Fruit fly (Drosophila melanogaster) Kc167 (cell line): ENCODE measurements around the gene Golgin84.

ENCODE experiments used
- Myc ChIP-seq: fragments of >200 bp; optimal IDR thresholded peaks from 2 replicates; lab custom pipeline; 2017; ENCODE audit warnings: missing external identifiers
- Sin3A ChIP-seq: fragments of >200 bp; optimal IDR thresholded peaks from 2 replicates; lab custom pipeline; 2018; ENCODE audit warnings: missing external identifiers
- h ChIP-seq: fragments of >200 bp; optimal IDR thresholded peaks from 3 replicates; lab custom pipeline; 2018; ENCODE audit warnings: missing external identifiers
- insv ChIP-seq: fragments of >200 bp; optimal IDR thresholded peaks from 3 replicates; lab custom pipeline; 2018; ENCODE audit warnings: missing external identifiers
- psq ChIP-seq: fragments of >200 bp; optimal IDR thresholded peaks from 2 replicates; lab custom pipeline; 2017; ENCODE audit warnings: missing external identifiers
- ttk ChIP-seq: sonication (Bioruptor generic); optimal IDR thresholded peaks from 2 replicates; lab custom pipeline; 2017; ENCODE audit warnings: missing external identifiers

Gene Golgin84

DNA sequence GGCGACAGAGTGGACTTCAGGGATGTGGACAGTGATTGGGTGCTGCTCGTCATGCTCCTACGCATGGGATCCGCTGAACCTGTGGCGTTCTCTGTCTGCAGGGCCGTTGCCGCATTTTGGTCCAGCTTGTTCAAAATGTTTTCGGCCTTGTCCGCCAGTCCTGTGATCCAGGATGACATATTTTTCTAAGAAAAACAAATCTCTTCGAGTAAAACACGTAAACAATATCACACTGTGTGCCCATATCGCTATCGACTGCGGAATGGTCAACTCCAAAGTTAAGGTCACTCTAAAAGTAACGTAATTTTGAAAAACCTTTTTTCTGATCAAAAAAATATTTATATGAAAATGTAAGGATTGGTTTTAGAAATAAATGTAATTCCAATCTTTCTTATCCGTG, at the start of gene Golgin84:
Gene Golgin84 (minus strand): TSS at position 241 of the 400 bp plus-strand sequence.
- TF ChIP-seq Sin3A (lab: Kevin White, UChicago), result no peak
- TF ChIP-seq Myc (lab: Kevin White, UChicago), result no peak
- no peak for TF ChIP-seq psq (lab: Kevin White, UChicago)
- no peak for TF ChIP-seq ttk (lab: Kevin White, UChicago)
- TF ChIP-seq insv, result no peak
- TF ChIP-seq h, result no peak

DNA sequence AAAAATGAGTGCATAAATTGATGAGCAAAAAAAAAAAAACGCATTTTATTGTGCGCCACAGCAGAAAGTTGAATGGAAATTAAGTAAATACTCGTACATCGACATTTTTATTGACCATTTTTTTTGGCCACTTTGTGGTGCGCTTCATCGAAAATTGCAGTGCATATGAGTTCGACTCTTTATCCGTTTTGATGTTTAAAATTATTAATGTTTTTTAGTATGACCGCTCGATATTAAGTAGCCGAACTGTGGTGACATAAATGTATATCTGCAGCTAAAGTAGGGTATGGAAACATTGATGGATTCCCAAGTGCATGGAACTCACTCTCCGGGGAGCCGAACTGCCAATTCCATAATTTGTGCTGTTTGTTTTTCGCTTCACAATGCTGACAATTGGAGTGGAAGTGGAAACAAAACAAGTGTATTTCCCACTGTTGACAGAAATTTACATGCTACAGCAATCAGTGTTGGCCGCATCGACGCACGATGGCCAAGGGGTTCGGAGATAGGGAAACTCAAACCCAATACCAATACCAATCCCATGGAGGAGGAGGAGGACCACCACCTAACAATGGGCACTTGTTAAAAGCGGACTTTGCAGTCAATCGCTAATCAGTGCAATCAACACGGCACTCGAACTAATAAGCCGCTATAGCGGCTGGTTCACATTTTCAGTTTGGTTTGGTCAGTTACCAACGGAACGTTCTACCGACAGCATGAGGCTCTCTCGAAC, 34.6 kb upstream of the Golgin84 start, which contains the start of gene CG13616:
Gene CG13616 (plus strand): TSS at position 683 of the 733 bp plus-strand sequence.
- TF ChIP-seq insv (no peak), ttk (lab: Kevin White, UChicago) (no peak), Sin3A (lab: Kevin White, UChicago) (no peak), h (no peak), Myc (lab: Kevin White, UChicago) (no peak), psq (lab: Kevin White, UChicago) (no peak)

DNA sequence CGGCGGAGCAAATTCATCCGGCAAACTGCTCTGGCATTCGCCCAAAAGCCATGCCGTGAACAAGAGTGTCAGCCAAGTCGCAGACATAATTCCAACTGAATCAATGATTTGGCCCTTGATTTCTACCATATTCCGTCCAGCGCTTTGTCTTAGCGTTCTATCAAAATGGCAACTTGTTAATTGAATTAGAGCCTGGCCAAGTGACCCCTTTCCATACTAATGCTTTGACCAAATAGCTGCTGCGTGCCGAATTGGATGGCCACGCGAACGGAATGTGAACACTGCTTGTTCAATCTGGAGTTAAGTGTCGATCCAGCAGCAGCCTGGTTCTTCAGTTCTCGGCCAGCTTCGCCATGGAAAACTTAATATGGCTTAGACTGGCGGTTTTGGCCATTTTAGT, 32.5 kb upstream of the Golgin84 start, which contains the start of the genes CG5768 and CG13615:
Gene CG5768 (minus strand): TSS at position 101 of the 400 bp plus-strand sequence.
Gene CG13615 (plus strand): TSS at position 280 of the 400 bp plus-strand sequence.
- no peak for TF ChIP-seq h
- TF ChIP-seq insv, result no peak
- no peak for TF ChIP-seq Myc (lab: Kevin White, UChicago)
- TF ChIP-seq Sin3A (lab: Kevin White, UChicago), result no peak
- TF ChIP-seq ttk (lab: Kevin White, UChicago), result no peak
- TF ChIP-seq psq (lab: Kevin White, UChicago), result no peak

DNA sequence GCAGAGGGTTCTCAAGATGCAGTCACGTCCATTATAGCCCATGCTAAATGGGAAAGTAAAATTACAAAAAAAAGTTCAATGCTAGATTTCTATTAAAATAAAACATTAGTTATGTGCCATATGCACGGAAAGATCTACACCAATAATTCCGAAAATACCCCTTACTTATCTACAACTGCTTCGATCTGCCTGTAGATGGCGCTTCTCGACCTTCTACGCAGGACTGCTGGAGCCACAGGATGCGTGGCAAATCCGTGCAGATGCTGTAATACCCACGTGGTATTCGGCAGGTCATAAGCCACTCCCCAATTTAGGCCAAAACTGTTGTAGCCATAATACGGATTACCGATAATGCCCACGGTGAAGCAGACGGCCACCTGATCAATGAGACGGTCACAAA, 28.7 kb upstream of the Golgin84 start:
- TF ChIP-seq insv, result no peak
- no peak for TF ChIP-seq psq (lab: Kevin White, UChicago)
- no peak for TF ChIP-seq Sin3A (lab: Kevin White, UChicago)
- no peak for TF ChIP-seq h
- no peak for TF ChIP-seq ttk (lab: Kevin White, UChicago)
- no peak for TF ChIP-seq Myc (lab: Kevin White, UChicago)

DNA sequence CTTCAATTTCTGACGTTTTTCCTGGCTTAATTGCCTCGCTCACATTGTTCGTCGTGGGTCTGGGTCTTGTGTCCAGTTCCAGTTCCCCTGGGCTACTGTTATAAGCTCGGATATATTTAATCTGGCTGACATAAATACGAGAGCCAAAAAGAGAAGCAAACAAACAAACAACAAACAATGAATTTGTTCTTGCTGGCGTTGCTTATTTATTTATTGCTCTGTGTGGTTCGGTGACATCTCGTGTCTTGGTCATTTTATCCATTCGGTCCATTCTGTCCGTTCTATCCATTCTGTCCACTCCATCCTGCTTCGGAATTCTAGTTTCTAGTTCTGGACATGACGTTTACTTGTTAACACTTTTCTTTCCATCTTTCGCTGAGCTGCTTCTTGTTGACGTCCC, 27.2 kb upstream of the Golgin84 start, which contains the start of gene CG17780:
Gene CG17780 (minus strand): TSS at position 101 of the 400 bp plus-strand sequence.
- TF ChIP-seq insv (no peak), ttk (lab: Kevin White, UChicago) (no peak), h (no peak), psq (lab: Kevin White, UChicago) (no peak), Sin3A (lab: Kevin White, UChicago) (no peak), Myc (lab: Kevin White, UChicago) (no peak)

DNA sequence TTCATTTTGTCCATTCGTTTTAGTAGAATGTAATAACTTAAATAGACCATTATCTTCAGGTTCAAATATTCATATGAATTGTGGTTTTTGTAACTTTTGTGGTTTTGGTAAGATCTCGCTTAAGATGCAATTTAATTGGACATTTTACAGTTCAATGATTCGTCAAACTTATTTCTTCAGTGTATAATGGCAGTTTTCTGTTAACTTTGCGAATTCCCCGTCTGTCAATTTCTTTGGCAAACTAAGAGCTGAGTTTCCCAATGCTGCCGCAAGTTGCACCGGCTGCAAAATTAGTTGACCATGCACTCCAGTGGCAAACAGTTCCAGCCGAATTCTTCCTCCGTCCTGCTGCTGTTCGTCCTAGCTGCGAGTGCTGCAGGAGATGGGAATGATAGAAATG, 18.8 kb upstream of the Golgin84 start, which contains the start of gene CG33342:
Gene CG33342 (plus strand): TSS at position 301 of the 400 bp plus-strand sequence.
- TF ChIP-seq ttk (lab: Kevin White, UChicago), result no peak
- no peak for TF ChIP-seq Myc (lab: Kevin White, UChicago)
- no peak for TF ChIP-seq Sin3A (lab: Kevin White, UChicago)
- no peak for TF ChIP-seq insv
- TF ChIP-seq h, result no peak
- no peak for TF ChIP-seq psq (lab: Kevin White, UChicago)

DNA sequence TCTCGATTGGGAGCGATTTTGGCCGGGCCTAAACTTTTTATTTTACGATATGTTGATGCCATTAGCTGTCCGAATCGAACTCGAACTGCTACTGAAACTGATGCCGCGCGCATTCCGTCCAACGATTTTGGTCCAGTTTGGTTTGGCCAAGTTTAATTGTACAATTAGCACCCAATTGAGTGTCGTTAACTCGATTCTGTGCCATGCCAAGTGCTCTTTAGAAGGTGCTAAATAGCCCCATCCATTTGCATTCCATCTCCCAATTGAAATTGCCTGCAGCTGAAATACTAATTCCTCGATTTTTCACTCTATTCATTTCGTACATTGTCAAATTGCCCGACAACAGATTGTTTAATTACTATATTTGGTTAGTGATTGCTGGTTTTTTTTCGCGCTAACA, 17.8 kb upstream of the Golgin84 start, which contains the start of gene CG17781:
Gene CG17781 (minus strand): TSS at position 101 of the 400 bp plus-strand sequence.
- TF ChIP-seq Myc (lab: Kevin White, UChicago), result no peak

DNA sequence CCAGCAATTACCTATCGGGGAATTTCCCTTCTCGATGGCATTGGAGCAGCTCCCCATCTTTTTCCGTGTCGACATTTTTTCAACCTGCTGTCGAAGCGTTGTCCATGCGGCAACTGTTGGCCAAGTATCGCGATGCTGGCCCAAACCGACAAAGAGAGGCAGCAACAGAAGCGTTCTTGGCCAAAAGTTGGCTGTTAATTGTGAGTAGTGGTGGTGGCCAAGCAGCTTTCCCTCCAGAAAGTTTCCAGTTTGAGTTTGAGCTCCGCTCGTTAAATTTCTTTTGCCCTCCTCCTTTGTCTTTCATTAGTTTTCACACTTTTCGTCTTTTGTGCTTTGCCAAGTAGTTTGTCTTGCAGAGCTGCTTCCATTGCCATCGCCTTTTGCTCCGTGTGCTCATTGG, 14.9 kb upstream of the Golgin84 start, which contains the start of gene CG17782:
Gene CG17782 (minus strand): TSS at position 101 of the 400 bp plus-strand sequence.
- no peak for TF ChIP-seq psq (lab: Kevin White, UChicago)

DNA sequence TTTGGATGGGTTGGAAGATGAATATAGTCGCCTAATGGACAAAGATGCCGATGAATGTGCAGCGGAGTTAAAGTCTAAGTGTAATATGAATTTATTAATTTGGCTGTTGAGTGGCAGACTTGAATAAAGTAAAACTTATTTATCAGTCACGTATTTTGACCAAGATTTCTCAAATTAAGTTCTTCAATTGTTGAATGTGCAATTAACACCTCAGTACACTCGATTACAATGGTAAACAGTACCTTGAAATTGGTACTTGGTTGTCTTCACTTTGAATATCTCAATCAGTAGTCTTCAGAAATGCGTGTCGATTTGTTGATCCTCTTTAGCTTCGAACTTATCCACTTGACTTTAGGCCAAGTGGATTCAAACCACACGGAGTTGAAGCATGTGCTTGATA, 11.5 kb upstream of the Golgin84 start, which contains the start of gene CG13614:
Gene CG13614 (plus strand): TSS at position 301 of the 400 bp plus-strand sequence.
- TF ChIP-seq Sin3A (lab: Kevin White, UChicago), result no peak

DNA sequence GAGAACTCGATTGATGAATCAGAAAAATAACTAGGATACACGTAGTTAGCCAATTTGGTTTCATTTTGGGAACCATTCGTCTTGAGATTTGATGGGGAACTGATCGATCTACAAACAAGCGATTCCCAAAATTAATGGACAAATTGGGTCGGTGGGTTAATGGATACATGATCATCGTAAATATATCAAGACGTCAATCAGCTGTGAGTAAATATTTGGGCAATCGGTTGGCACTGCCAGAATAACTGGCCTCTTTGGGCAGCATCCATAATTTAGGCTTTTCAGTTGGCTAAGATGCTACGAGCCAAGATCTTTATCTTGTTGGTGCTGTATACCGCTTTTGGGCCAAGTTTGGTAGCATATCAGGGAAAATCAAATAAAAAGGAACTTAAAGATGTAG, 10.3 kb upstream of the Golgin84 start, which contains the start of the genes CG42812 and CG33341:
Gene CG42812 (minus strand): TSS at position 101 of the 400 bp plus-strand sequence.
Gene CG33341 (plus strand): TSS at position 295 of the 400 bp plus-strand sequence.
- no peak for TF ChIP-seq Sin3A (lab: Kevin White, UChicago)
- no peak for TF ChIP-seq h
- TF ChIP-seq insv, result no peak
- no peak for TF ChIP-seq Myc (lab: Kevin White, UChicago)
- no peak for TF ChIP-seq psq (lab: Kevin White, UChicago)
- no peak for TF ChIP-seq ttk (lab: Kevin White, UChicago)

DNA sequence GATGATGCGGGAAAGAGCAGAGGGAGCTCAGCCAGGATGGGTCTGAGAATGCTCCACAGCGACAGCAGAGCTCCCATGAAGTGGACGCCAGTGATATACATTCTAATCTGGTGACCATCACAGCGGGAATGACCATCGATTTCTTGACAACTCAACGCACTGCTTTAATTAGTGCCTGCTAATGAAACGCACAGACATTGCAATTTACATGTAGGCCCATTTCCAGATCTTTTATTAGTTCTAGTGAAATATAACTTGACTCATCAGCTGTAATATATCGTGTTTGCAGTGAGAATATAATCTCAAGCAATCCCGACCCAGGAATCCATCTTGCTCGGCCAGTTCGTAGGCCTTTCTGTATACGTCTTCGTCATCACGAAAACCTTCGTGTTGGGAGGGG, 9.4 kb upstream of the Golgin84 start, which contains the start of gene CG42811:
Gene CG42811 (minus strand): TSS at position 101 of the 400 bp plus-strand sequence.
- TF ChIP-seq h (no peak), Sin3A (lab: Kevin White, UChicago) (no peak), psq (lab: Kevin White, UChicago) (no peak)

DNA sequence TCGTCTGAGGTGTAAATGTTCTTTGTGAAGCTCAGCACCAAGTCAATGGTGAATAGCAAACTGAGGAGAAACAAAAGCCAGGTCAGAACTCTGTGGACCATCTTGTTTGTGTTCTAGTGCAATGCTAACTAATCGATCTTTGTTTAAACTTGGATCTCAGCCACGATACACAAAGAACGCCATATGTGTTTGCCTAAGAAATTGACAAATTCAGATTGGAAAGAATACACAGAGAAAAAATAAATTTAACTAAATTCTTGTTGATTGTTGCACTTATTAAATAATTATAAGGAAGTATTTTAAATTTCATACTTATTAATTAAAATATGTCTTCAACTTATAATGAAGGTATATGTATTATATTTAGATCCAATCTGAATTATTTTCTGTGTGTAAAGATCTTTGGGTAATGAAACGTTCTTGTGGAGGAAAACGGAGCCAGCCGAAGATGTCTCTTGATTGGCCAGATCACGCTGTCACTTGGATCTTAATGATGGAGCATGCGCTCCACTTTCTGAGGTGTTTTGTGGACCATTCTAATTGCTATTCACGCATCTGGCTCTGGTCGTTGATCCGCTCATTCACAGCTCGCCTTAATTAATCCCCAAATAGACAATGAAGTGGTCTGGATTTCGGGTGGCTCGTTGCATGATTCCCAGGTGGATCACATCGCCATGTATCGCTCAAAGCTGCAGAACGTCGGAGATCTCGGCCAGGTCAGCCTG, 7.3 kb upstream of the Golgin84 start, which contains the start of the genes CG17784 and CG13613:
Gene CG17784 (minus strand): TSS at position 101 of the 725 bp plus-strand sequence.
Gene CG13613 (plus strand): TSS at position 675 of the 725 bp plus-strand sequence.
- no peak for TF ChIP-seq ttk (lab: Kevin White, UChicago)
- no peak for TF ChIP-seq Sin3A (lab: Kevin White, UChicago)
- no peak for TF ChIP-seq psq (lab: Kevin White, UChicago)
- no peak for TF ChIP-seq h
- no peak for TF ChIP-seq Myc (lab: Kevin White, UChicago)
